Worm (Caenorhabditis elegans) whole organism, L4 larva: ENCODE data around the gene gei-15.

Experiments
- D1046.2 ChIP-seq: fragments of 200-800 bp; sonication (Bioruptor generic); IDR thresholded peaks from 2 replicates; pipeline ENCODE4 v1.3.6; 2022; ENCODE audit warnings: missing genetic modification characterization, missing compliant biosample characterization
- F26F4.8 ChIP-seq: fragments of 200-800 bp; sonication (Bioruptor generic); conservative IDR thresholded peaks from 2 replicates; pipeline ENCODE4 v1.3.6; 2022; ENCODE audit warnings: missing genetic modification characterization, missing compliant biosample characterization
- R02D3.7 ChIP-seq: fragments of 150-350 bp; sonication (generic microtip); optimal IDR thresholded peaks from 3 replicates; lab custom pipeline; 2014; ENCODE audit warnings: missing biosample characterization, missing genetic modification characterization
- T26A8.4 ChIP-seq: fragments of 200-800 bp; sonication (Bioruptor generic); IDR thresholded peaks from 2 replicates; pipeline ENCODE4 v1.3.6; 2022; ENCODE audit warnings: missing genetic modification characterization, missing compliant biosample characterization
- Y48G9A.11 ChIP-seq: fragments of 200-800 bp; sonication (Bioruptor generic); IDR thresholded peaks from 2 replicates; pipeline ENCODE4 v1.3.6; 2022; ENCODE audit warnings: missing genetic modification reagents, missing genetic modification characterization, missing compliant biosample characterization
- Y5F2A.4 ChIP-seq: fragments of 200-800 bp; sonication (Bioruptor generic); optimal IDR thresholded peaks from 2 replicates; lab custom pipeline; 2018; ENCODE audit warnings: mild to moderate bottlenecking, missing genetic modification characterization, missing compliant biosample characterization
- ZK337.2 ChIP-seq: fragments of 200-800 bp; sonication (Bioruptor generic); IDR thresholded peaks from 2 replicates; pipeline ENCODE4 v1.3.6; 2022; ENCODE audit warnings: missing genetic modification reagents, missing genetic modification characterization, missing compliant biosample characterization
- ZK546.5 ChIP-seq, 2 experiments: sonication (generic microtip); optimal IDR thresholded peaks; 2 replicates each; lab custom pipeline; 2017; ENCODE audit warnings: missing biosample characterization in 2 of 2, missing genetic modification characterization in 2 of 2
- aha-1 ChIP-seq: fragments of 150-350 bp; peaks from one replicate; lab custom pipeline; 2014; ENCODE audit warnings: missing biosample characterization, missing genetic modification characterization
- attf-4 ChIP-seq: sonication (generic microtip); optimal IDR thresholded peaks from 3 replicates; lab custom pipeline; 2017; ENCODE audit warnings: missing biosample characterization, missing genetic modification characterization
- ceh-32 ChIP-seq: sonication (generic microtip); optimal IDR thresholded peaks from 2 replicates; lab custom pipeline; 2016; ENCODE audit warnings: mild to moderate bottlenecking, missing genetic modification characterization, missing compliant biosample characterization; ENCODE audit not compliant: poor library complexity
- ceh-44 ChIP-seq: fragments of 200-800 bp; sonication (Bioruptor generic); IDR thresholded peaks from 2 replicates; pipeline ENCODE4 v1.3.6; 2022; ENCODE audit warnings: missing genetic modification reagents, missing genetic modification characterization, missing compliant biosample characterization
- cey-2 ChIP-seq: sonication (generic microtip); optimal IDR thresholded peaks from 3 replicates; lab custom pipeline; 2017; ENCODE audit warnings: missing genetic modification characterization, mild to moderate bottlenecking, missing compliant biosample characterization, antibody characterized with exemption, borderline replicate concordance; ENCODE audit not compliant: insufficient read depth
- ctbp-1 ChIP-seq: fragments of 200-800 bp; sonication (Bioruptor generic); IDR thresholded peaks from 2 replicates; pipeline ENCODE4 v1.3.6; 2022; ENCODE audit warnings: missing genetic modification reagents, missing genetic modification characterization, missing compliant biosample characterization
- dmd-6 ChIP-seq: fragments of 200-800 bp; sonication (Bioruptor generic); IDR thresholded peaks from 2 replicates; pipeline ENCODE4 v1.3.6; 2022; ENCODE audit warnings: missing genetic modification reagents, missing genetic modification characterization, missing compliant biosample characterization
- dmd-8 ChIP-seq: fragments of 200-800 bp; sonication (Bioruptor generic); IDR thresholded peaks from 2 replicates; pipeline ENCODE4 v1.3.6; 2022; ENCODE audit warnings: missing genetic modification characterization, missing compliant biosample characterization
- duxl-1 ChIP-seq: sonication (generic microtip); optimal IDR thresholded peaks from 2 replicates; lab custom pipeline; 2016; ENCODE audit warnings: mild to moderate bottlenecking, missing genetic modification characterization, moderate library complexity, missing compliant biosample characterization; ENCODE audit not compliant: poor library complexity
- fkh-10 ChIP-seq: fragments of 150-350 bp; optimal IDR thresholded peaks from 2 replicates; lab custom pipeline; 2014; ENCODE audit warnings: missing biosample characterization, missing genetic modification reagents, missing genetic modification characterization
- gei-8 ChIP-seq: fragments of 200-800 bp; sonication (Bioruptor generic); optimal IDR thresholded peaks from 2 replicates; lab custom pipeline; 2018; ENCODE audit warnings: mild to moderate bottlenecking, missing genetic modification characterization, missing compliant biosample characterization
- hif-1 ChIP-seq, 2 experiments: sonication (generic microtip); optimal IDR thresholded peaks; 2 replicates each; lab custom pipeline; 2016 to 2017; ENCODE audit warnings: missing compliant biosample characterization in 2 of 2, missing genetic modification characterization in 2 of 2, missing genetic modification reagents in 2 of 2, missing genotype in 2 of 2, mild to moderate bottlenecking in 1 of 2
- hlh-11 ChIP-seq: fragments of 200-800 bp; sonication (Bioruptor generic); optimal IDR thresholded peaks from 2 replicates; lab custom pipeline; 2018; ENCODE audit warnings: mild to moderate bottlenecking, missing genetic modification characterization, missing compliant biosample characterization
- hlh-30 ChIP-seq: sonication (generic microtip); optimal IDR thresholded peaks from 2 replicates; lab custom pipeline; 2017; ENCODE audit warnings: antibody characterized with exemption, mild to moderate bottlenecking, missing genetic modification characterization, missing compliant biosample characterization; ENCODE audit not compliant: insufficient read depth
- hmg-1.1 ChIP-seq: fragments of 200-800 bp; sonication (Bioruptor generic); IDR thresholded peaks from 2 replicates; pipeline ENCODE4 v1.3.6; 2022; ENCODE audit warnings: missing genetic modification reagents, missing genetic modification characterization, missing compliant biosample characterization
- jun-1 ChIP-seq: fragments of 150-350 bp; optimal IDR thresholded peaks from 2 replicates; lab custom pipeline; 2014; ENCODE audit warnings: missing biosample characterization, missing genetic modification reagents, missing genetic modification characterization
- lin-1 ChIP-seq: fragments of 200-800 bp; sonication (Bioruptor generic); IDR thresholded peaks from 2 replicates; pipeline ENCODE4 v1.3.6; 2022; ENCODE audit warnings: missing genetic modification reagents, missing genetic modification characterization, missing compliant biosample characterization
- lin-13 ChIP-seq: fragments of 150-350 bp; optimal IDR thresholded peaks from 2 replicates; lab custom pipeline; 2014; ENCODE audit warnings: missing biosample characterization, missing genetic modification reagents, missing genetic modification characterization
- lin-29 ChIP-seq: fragments of 200-800 bp; sonication (Bioruptor generic); IDR thresholded peaks from 2 replicates; pipeline ENCODE4 v1.3.6; 2022; ENCODE audit warnings: missing genetic modification reagents, missing genetic modification characterization, missing compliant biosample characterization
- mdl-1 ChIP-seq, 2 experiments: fragments of 150-350 bp in 1 of 2; sonication (generic microtip) in 1 of 2; optimal IDR thresholded peaks; 2 replicates each; lab custom pipeline; 2014 to 2017; ENCODE audit warnings: missing biosample characterization in 2 of 2, missing genetic modification characterization in 2 of 2
- mes-2 ChIP-seq: sonication (generic microtip); optimal IDR thresholded peaks from 2 replicates; lab custom pipeline; 2016; ENCODE audit warnings: missing genotype, mild to moderate bottlenecking, missing genetic modification characterization, missing compliant biosample characterization; ENCODE audit not compliant: poor library complexity, severe bottlenecking
- nhr-10 ChIP-seq: fragments of 150-350 bp; optimal IDR thresholded peaks from 2 replicates; lab custom pipeline; 2014; ENCODE audit warnings: missing biosample characterization, missing genetic modification characterization
- nhr-11 ChIP-seq: fragments of 150-350 bp; optimal IDR thresholded peaks from 2 replicates; lab custom pipeline; 2014; ENCODE audit warnings: missing biosample characterization, missing genetic modification characterization
- nhr-28 ChIP-seq: fragments of 150-350 bp; optimal IDR thresholded peaks from 2 replicates; lab custom pipeline; 2014; ENCODE audit warnings: missing biosample characterization, missing genetic modification characterization
- nhr-41 ChIP-seq: fragments of 200-800 bp; sonication (Bioruptor generic); IDR thresholded peaks from 2 replicates; pipeline ENCODE4 v1.3.6; 2022; ENCODE audit warnings: missing genetic modification reagents, missing genetic modification characterization, missing compliant biosample characterization
- nhr-42 ChIP-seq: fragments of 200-800 bp; sonication (Bioruptor generic); IDR thresholded peaks from 2 replicates; pipeline ENCODE4 v1.3.6; 2022; ENCODE audit warnings: missing genetic modification characterization, missing compliant biosample characterization
- nhr-48 ChIP-seq: sonication (generic microtip); optimal IDR thresholded peaks from 2 replicates; lab custom pipeline; 2016; ENCODE audit warnings: mild to moderate bottlenecking, missing genetic modification characterization, missing compliant biosample characterization
- nhr-76 ChIP-seq: fragments of 150-350 bp; optimal IDR thresholded peaks from 2 replicates; lab custom pipeline; 2014; ENCODE audit warnings: missing biosample characterization, missing genetic modification characterization
- php-3 ChIP-seq: fragments of 200-800 bp; sonication (Bioruptor generic); IDR thresholded peaks from 2 replicates; pipeline ENCODE4 v1.3.6; 2022; ENCODE audit warnings: missing genetic modification reagents, missing genetic modification characterization, missing compliant biosample characterization
- rbr-2 ChIP-seq: sonication (generic microtip); optimal IDR thresholded peaks from 2 replicates; lab custom pipeline; 2016; ENCODE audit warnings: missing genotype, missing genetic modification characterization, missing compliant biosample characterization
- set-16 ChIP-seq: fragments of 200-800 bp; sonication (Bioruptor generic); IDR thresholded peaks from 2 replicates; pipeline ENCODE4 v1.3.6; 2022; ENCODE audit warnings: missing genetic modification reagents, missing genetic modification characterization, missing compliant biosample characterization
- tra-1 ChIP-seq: fragments of 200-800 bp; sonication (Bioruptor generic); IDR thresholded peaks from 2 replicates; pipeline ENCODE4 v1.3.6; 2022; ENCODE audit warnings: missing genetic modification reagents, missing genetic modification characterization, missing compliant biosample characterization
- unc-62 ChIP-seq, 3 experiments: fragments of 150-350 bp in 1 of 3; sonication (generic microtip); optimal IDR thresholded peaks in 2 of 3; peaks in 1 of 3; 1 replicate in 1 of 3; 2 replicates in 2 of 3; lab custom pipeline; 2014 to 2017; ENCODE audit warnings: missing biosample characterization in 3 of 3, missing genetic modification characterization in 3 of 3, missing genetic modification reagents in 3 of 3, missing genotype in 1 of 3
- vab-7 ChIP-seq: fragments of 200-800 bp; sonication (Bioruptor generic); IDR thresholded peaks from 2 replicates; pipeline ENCODE4 v1.3.6; 2022; ENCODE audit warnings: missing genetic modification reagents, missing genetic modification characterization, missing compliant biosample characterization
- zip-11 ChIP-seq: fragments of 200-800 bp; sonication (Bioruptor generic); IDR thresholded peaks from 2 replicates; pipeline ENCODE4 v1.3.6; 2022; ENCODE audit warnings: missing genetic modification characterization, missing compliant biosample characterization
- ztf-7 ChIP-seq: fragments of 150-350 bp; optimal IDR thresholded peaks from 2 replicates; lab custom pipeline; 2014; ENCODE audit warnings: missing biosample characterization, missing genetic modification characterization

Gene gei-15

ce11 chrX:6808640-6809039 lies 14.4 kb downstream of the gei-15 start (continued):
- TF ChIP-seq rbr-2 (tag; lab: Kevin White, UChicago): no peak
- TF ChIP-seq lin-1 (GFP tag; lab: Robert Waterston, UW): no peak
- no peak for TF ChIP-seq ztf-7 (tag; lab: Kevin White, UChicago)
- 0 out of 2 replicates have a peak, but pooled peaks have one; percentile 30 for TF ChIP-seq hmg-1.1
- no peak for TF ChIP-seq fkh-10
- TF ChIP-seq hlh-30 (tag; lab: Kevin White, UChicago): peak; percentile 78
- TF ChIP-seq Y5F2A.4: no peak
- TF ChIP-seq D1046.2 (GFP tag; lab: Robert Waterston, UW): no peak
- no peak for TF ChIP-seq ctbp-1 (GFP tag; lab: Robert Waterston, UW)
- no peak for TF ChIP-seq nhr-42 (GFP tag; lab: Robert Waterston, UW)
- TF ChIP-seq, all 104 proteins: peak for 16

- TF ChIP-seq nhr-28 (tag; lab: Kevin White, UChicago) (no peak), aha-1 (tag; lab: Kevin White, UChicago) (peak; percentile 7), unc-62 (GFP tag; optimal IDR thresholded peaks at IDR 0.05 in 1 of 2; lab: Kevin White, UChicago) (peak in 1 of 2 experiments; percentile 97), unc-62 (tag; optimal IDR thresholded peaks at IDR 0.05; lab: Kevin White, UChicago) (no peak)
These were observed 14.8 kb downstream of the gei-15 start for ce11 chrX:6808239-6808638.

DNA sequence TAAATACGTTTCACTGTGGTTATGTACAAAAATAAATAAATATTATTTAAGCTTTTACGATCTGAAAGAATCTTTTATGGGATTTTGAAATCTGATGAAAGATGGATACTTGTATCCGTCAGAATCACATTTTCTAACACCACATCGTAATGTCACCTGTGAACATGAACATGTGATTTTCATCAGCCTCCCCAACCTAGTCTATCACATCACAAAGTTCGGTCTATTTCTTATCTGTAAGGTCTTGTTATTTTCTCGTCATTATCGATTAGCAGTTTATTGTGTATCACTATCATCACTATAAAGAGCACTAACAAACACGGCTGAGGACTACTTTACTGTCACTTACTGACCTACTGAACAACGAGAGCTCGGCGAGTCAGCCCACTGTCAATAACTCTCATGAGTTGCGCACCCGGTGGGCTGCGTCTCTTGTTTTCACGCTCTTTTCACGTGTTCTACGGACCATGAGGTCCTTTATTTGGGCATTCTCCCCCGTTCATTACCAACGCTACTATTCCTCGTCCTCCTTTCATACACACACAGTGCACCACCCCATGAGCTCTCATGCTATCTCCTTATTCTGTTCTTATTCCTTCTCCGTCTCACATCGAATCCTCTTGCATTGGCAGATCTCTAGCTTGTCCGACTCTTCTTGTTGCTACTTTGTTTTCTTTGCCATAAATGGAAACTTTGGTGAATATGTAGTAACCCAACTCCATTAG lies 15.8 kb downstream of the gei-15 start:
- TF ChIP-seq duxl-1 (tag; lab: Kevin White, UChicago) (no peak), dmd-8 (GFP tag; lab: Robert Waterston, UW) (no peak), nhr-76 (tag; lab: Kevin White, UChicago) (no peak), nhr-10 (tag; lab: Kevin White, UChicago) (peak; percentile 2), hlh-11 (tag; lab: Kevin White, UChicago) (peak; percentile 70), tra-1 (GFP tag; lab: Robert Waterston, UW) (peak; percentile 39; the same call in 1 of the 2 replicates), F26F4.8 (GFP tag; lab: Robert Waterston, UW) (0 out of 2 replicates have a peak, but pooled peaks have one; percentile 38), jun-1 (tag; lab: Kevin White, UChicago) (no peak), ZK337.2 (GFP tag; lab: Robert Waterston, UW) (no peak), hif-1 (tag; optimal IDR thresholded peaks at IDR 0.05; lab: Kevin White, UChicago) (no peak), vab-7 (GFP tag; lab: Robert Waterston, UW) (no peak), ZK546.5 (tag; optimal IDR thresholded peaks at IDR 0.05; lab: Kevin White, UChicago) (no peak), attf-4 (tag; lab: Kevin White, UChicago) (no peak), nhr-42 (GFP tag; lab: Robert Waterston, UW) (no peak), mes-2 (tag; lab: Kevin White, UChicago) (peak; percentile 16), ztf-7 (tag; lab: Kevin White, UChicago) (no peak), R02D3.7 (tag; lab: Kevin White, UChicago) (no peak), Y48G9A.11 (GFP tag; lab: Robert Waterston, UW) (no peak), lin-13 (GFP tag; lab: Kevin White, UChicago) (no peak), nhr-11 (tag; lab: Kevin White, UChicago) (peak; percentile 33), gei-8 (no peak), unc-62 (GFP tag; optimal IDR thresholded peaks at IDR 0.05 in 1 of 2; lab: Kevin White, UChicago) (peak in 1 of 2 experiments; percentile 56), unc-62 (tag; optimal IDR thresholded peaks at IDR 0.05; lab: Kevin White, UChicago) (no peak), ceh-44 (no peak), cey-2 (tag; lab: Kevin White, UChicago) (no peak), dmd-6 (GFP tag; lab: Robert Waterston, UW) (peak; percentile 52; the same call in 1 of the 2 replicates), zip-11 (GFP tag; lab: Robert Waterston, UW) (no peak), set-16 (GFP tag; lab: Robert Waterston, UW) (no peak), nhr-41 (GFP tag; lab: Robert Waterston, UW) (no peak), nhr-48 (tag; lab: Kevin White, UChicago) (peak; percentile 36), ceh-32 (tag; lab: Kevin White, UChicago) (no peak), mdl-1 (tag; optimal IDR thresholded peaks at IDR 0.05; lab: Kevin White, UChicago) (peak in 1 of 2 experiments; percentile 51), lin-29 (GFP tag; lab: Robert Waterston, UW) (no peak), nhr-28 (tag; lab: Kevin White, UChicago) (peak; percentile 85), php-3 (GFP tag; lab: Robert Waterston, UW) (0 out of 2 replicates have a peak, but pooled peaks have one; percentile 7), T26A8.4 (0 out of 2 replicates have a peak, but pooled peaks have one; percentile 24)
